Fruit fly (Drosophila melanogaster): Measurements from ENCODE around the gene CG13474.

The CG13474 gene

dm6 chr3L:14647210-14647869 lies 49.6 kb downstream of the CG13474 start:
- TF ChIP-seq CG11294 (GFP tag; IDR thresholded peaks at IDR 0.05) (no peak), cyc (GFP tag; optimal IDR thresholded peaks at IDR 0.05) (peak; percentile 53), CG3032 (tag; optimal IDR thresholded peaks at IDR 0.05) (peak; percentile 90), dac (GFP tag; optimal IDR thresholded peaks at IDR 0.05) (no peak), svp (GFP tag) (peak; percentile 84), acj6 (GFP tag; optimal IDR thresholded peaks at IDR 0.05) (peak; percentile 67), CG11902 (GFP tag; optimal IDR thresholded peaks at IDR 0.05) (peak; percentile 23), Eip75B (GFP tag; optimal IDR thresholded peaks at IDR 0.05) (peak; percentile 53), Met (GFP tag; optimal IDR thresholded peaks at IDR 0.05) (peak; percentile 71), OdsH (GFP tag; optimal IDR thresholded peaks at IDR 0.05) (peak; percentile 72), Gug (GFP tag; IDR thresholded peaks at IDR 0.05) (peak; percentile 64), CG6854 (GFP tag; optimal IDR thresholded peaks at IDR 0.05) (no peak), dsx (GFP tag; optimal IDR thresholded peaks at IDR 0.05; ENCODE audit: poor library complexity, severe bottlenecking) (peak; percentile 78), CG6163 (GFP tag; IDR thresholded peaks at IDR 0.05) (peak; percentile 83), eg (GFP tag; IDR thresholded peaks at IDR 0.05) (peak; percentile 57; the same call in 2 of the 3 replicates), Ets21C (GFP tag; optimal IDR thresholded peaks at IDR 0.05) (peak; percentile 23), fd59A (GFP tag; optimal IDR thresholded peaks at IDR 0.05) (peak; percentile 65), ss (GFP tag; optimal IDR thresholded peaks at IDR 0.05) (peak; percentile 77), CG31627 (GFP tag; optimal IDR thresholded peaks at IDR 0.05) (peak; percentile 37), vri (GFP tag; optimal IDR thresholded peaks at IDR 0.05) (peak; percentile 64), CG3919 (GFP tag; optimal IDR thresholded peaks at IDR 0.05) (peak; percentile 73), achi (GFP tag; optimal IDR thresholded peaks at IDR 0.05) (peak; percentile 79), pdm3 (GFP tag; optimal IDR thresholded peaks at IDR 0.05) (peak; percentile 49), fkh (GFP tag; optimal IDR thresholded peaks at IDR 0.05) (no peak), CG4318 (GFP tag; optimal IDR thresholded peaks at IDR 0.05) (peak; percentile 43), Ets96B (tag; optimal IDR thresholded peaks at IDR 0.05) (peak; percentile 86), net (GFP tag; optimal IDR thresholded peaks at IDR 0.05) (peak; percentile 60), CG16779 (tag; optimal IDR thresholded peaks at IDR 0.05) (peak; percentile 43), spab (GFP tag; optimal IDR thresholded peaks at IDR 0.05) (peak; percentile 42), CG6276 (GFP tag; optimal IDR thresholded peaks at IDR 0.05) (peak; percentile 23), CG6792 (GFP tag; optimal IDR thresholded peaks at IDR 0.05) (peak; percentile 75), esn (GFP tag; optimal IDR thresholded peaks at IDR 0.05) (peak; percentile 77), Hr38 (GFP tag; optimal IDR thresholded peaks at IDR 0.05) (no peak), CG8319 (GFP tag; optimal IDR thresholded peaks at IDR 0.05) (no peak), salr (GFP tag; optimal IDR thresholded peaks at IDR 0.05) (peak in 1 of 2 experiments; percentile 59), CG1621 (tag; optimal IDR thresholded peaks at IDR 0.05) (peak; percentile 57), CG9139 (GFP tag; optimal IDR thresholded peaks at IDR 0.05) (peak; percentile 41), Eip78C (GFP tag) (peak; percentile 94), fd85E (GFP tag; optimal IDR thresholded peaks at IDR 0.05) (no peak), CG10669 (GFP tag; optimal IDR thresholded peaks at IDR 0.05) (peak; percentile 76), Lpt (GFP tag; optimal IDR thresholded peaks at IDR 0.05) (peak; percentile 57), CG6808 (GFP tag; optimal IDR thresholded peaks at IDR 0.05) (peak; percentile 62), CG8119 (GFP tag; IDR thresholded peaks at IDR 0.05) (peak; percentile 83), CG32006 (GFP tag; optimal IDR thresholded peaks at IDR 0.05) (peak; percentile 65), CG8632 (GFP tag; optimal IDR thresholded peaks at IDR 0.05) (peak; percentile 49), Smox (GFP tag; optimal IDR thresholded peaks at IDR 0.05) (peak; percentile 67), Sox102F (GFP tag; optimal IDR thresholded peaks at IDR 0.05) (peak; percentile 59), Sox14 (GFP tag; optimal IDR thresholded peaks at IDR 0.05) (peak; percentile 48), topi (GFP tag; optimal IDR thresholded peaks at IDR 0.05) (peak; percentile 71), Sox15 (GFP tag; optimal IDR thresholded peaks at IDR 0.05) (peak; percentile 5), Hr4 (GFP tag; optimal IDR thresholded peaks at IDR 0.05) (peak; percentile 43)

Data from whole organism, prepupa.